Worm (Caenorhabditis elegans): ENCODE results near the gene F32G8.3.

Gene F32G8.3

ce11 chrV:10555239-10555638 lies at the start of gene F32G8.3:
TSS of gene F32G8.3 (minus strand) at chrV:10555339.
- TF ChIP-seq F13C5.2 (tag; optimal IDR thresholded peaks at IDR 0.05) (no peak), tbx-11 (GFP tag; IDR thresholded peaks at IDR 0.05) (no peak), flt-1 (GFP tag; IDR thresholded peaks at IDR 0.05) (no peak), hmbx-1 (tag; optimal IDR thresholded peaks at IDR 0.05) (no peak), pes-1 (GFP tag; IDR thresholded peaks at IDR 0.05) (no peak), scrt-1 (GFP tag; IDR thresholded peaks at IDR 0.05) (no peak), ceh-13 (GFP tag; optimal IDR thresholded peaks at IDR 0.05) (no peak)

- TF ChIP-seq pes-1 (GFP tag; IDR thresholded peaks at IDR 0.05) (no peak), ama-1 (optimal IDR thresholded peaks at IDR 0.05) (no peak), F13C5.2 (tag; optimal IDR thresholded peaks at IDR 0.05) (no peak), tbx-37 (GFP tag; conservative IDR thresholded peaks at IDR 0.05) (no peak), hmbx-1 (tag; optimal IDR thresholded peaks at IDR 0.05) (no peak), tra-4 (tag; optimal IDR thresholded peaks at IDR 0.05) (no peak), ceh-36 (tag; optimal IDR thresholded peaks at IDR 0.05) (no peak), sea-1 (GFP tag; conservative IDR thresholded peaks at IDR 0.05) (no peak), tbx-11 (GFP tag; IDR thresholded peaks at IDR 0.05) (no peak), ceh-13 (GFP tag; optimal IDR thresholded peaks at IDR 0.05) (no peak), ets-7 (tag; optimal IDR thresholded peaks at IDR 0.05) (no peak), aly-1 (tag; optimal IDR thresholded peaks at IDR 0.05) (no peak), hnd-1 (tag; optimal IDR thresholded peaks at IDR 0.05) (no peak), scrt-1 (GFP tag; IDR thresholded peaks at IDR 0.05) (no peak), B0310.2 (tag; optimal IDR thresholded peaks at IDR 0.05) (no peak)
These were observed 47.2 kb upstream of the F32G8.3 start, which contains the start of gene H27A22.1 for ce11 chrV:10602051-10602937. TSS of gene H27A22.1 (plus strand) at chrV:10602555.

ce11 chrV:10598670-10599154 lies 43.6 kb upstream of the F32G8.3 start, which contains the start of gene scpl-4:
TSS of gene scpl-4 (plus strand) at chrV:10599104.
- no peak for TF ChIP-seq hmg-4 (GFP tag; optimal IDR thresholded peaks at IDR 0.05)
- TF ChIP-seq flt-1 (GFP tag; IDR thresholded peaks at IDR 0.05), result no peak
- TF ChIP-seq ama-1 (optimal IDR thresholded peaks at IDR 0.05), result no peak

- TF ChIP-seq aly-1 (tag; optimal IDR thresholded peaks at IDR 0.05), result no peak
- no peak for TF ChIP-seq hmg-4 (GFP tag; optimal IDR thresholded peaks at IDR 0.05)
- no peak for TF ChIP-seq tbx-11 (GFP tag; IDR thresholded peaks at IDR 0.05)
These were observed 42.1 kb upstream of the F32G8.3 start, which contains the start of gene T21C9.13 for ce11 chrV:10597234-10597633. TSS of gene T21C9.13 (plus strand) at chrV:10597266.

ce11 chrV:10594810-10595209 lies 39.7 kb upstream of the F32G8.3 start, which contains the start of gene T21C9.11:
TSS of gene T21C9.11 (minus strand) at chrV:10594910.
- TF ChIP-seq hmbx-1 (tag; optimal IDR thresholded peaks at IDR 0.05) (no peak), tbx-37 (GFP tag; conservative IDR thresholded peaks at IDR 0.05) (no peak), hmg-4 (GFP tag; optimal IDR thresholded peaks at IDR 0.05) (no peak), ceh-13 (GFP tag; optimal IDR thresholded peaks at IDR 0.05) (no peak), tra-4 (tag; optimal IDR thresholded peaks at IDR 0.05) (no peak), B0310.2 (tag; optimal IDR thresholded peaks at IDR 0.05) (no peak), ets-7 (tag; optimal IDR thresholded peaks at IDR 0.05) (no peak), sea-1 (GFP tag; conservative IDR thresholded peaks at IDR 0.05) (no peak), flt-1 (GFP tag; IDR thresholded peaks at IDR 0.05) (no peak), ama-1 (optimal IDR thresholded peaks at IDR 0.05) (no peak), F13C5.2 (tag; optimal IDR thresholded peaks at IDR 0.05) (no peak), tbx-11 (GFP tag; IDR thresholded peaks at IDR 0.05) (no peak), ceh-36 (tag; optimal IDR thresholded peaks at IDR 0.05) (no peak), aly-1 (tag; optimal IDR thresholded peaks at IDR 0.05) (no peak), pes-1 (GFP tag; IDR thresholded peaks at IDR 0.05) (no peak), scrt-1 (GFP tag; IDR thresholded peaks at IDR 0.05) (no peak), hnd-1 (tag; optimal IDR thresholded peaks at IDR 0.05) (no peak)

- TF ChIP-seq flt-1 (GFP tag; IDR thresholded peaks at IDR 0.05) (no peak), hnd-1 (tag; optimal IDR thresholded peaks at IDR 0.05) (no peak), F13C5.2 (tag; optimal IDR thresholded peaks at IDR 0.05) (no peak), ama-1 (optimal IDR thresholded peaks at IDR 0.05) (no peak), ceh-36 (tag; optimal IDR thresholded peaks at IDR 0.05) (no peak), tbx-37 (GFP tag; conservative IDR thresholded peaks at IDR 0.05) (no peak)
These were observed 37.3 kb upstream of the F32G8.3 start, which contains the start of gene T21C9.9 for ce11 chrV:10592479-10592878. TSS of gene T21C9.9 (minus strand) at chrV:10592579.

ce11 chrV:10589774-10590528 lies 34.8 kb upstream of the F32G8.3 start, which contains the start of gene ttr-23:
TSS of gene ttr-23 (minus strand) at chrV:10589860.
- TF ChIP-seq scrt-1 (GFP tag; IDR thresholded peaks at IDR 0.05), result no peak
- TF ChIP-seq ceh-13 (GFP tag; optimal IDR thresholded peaks at IDR 0.05), result no peak

ce11 chrV:10588694-10589093 lies 33.6 kb upstream of the F32G8.3 start, which contains the start of gene srg-32:
TSS of gene srg-32 (minus strand) at chrV:10588794.
- TF ChIP-seq tbx-37 (GFP tag; conservative IDR thresholded peaks at IDR 0.05) (no peak), ceh-36 (tag; optimal IDR thresholded peaks at IDR 0.05) (no peak), tra-4 (tag; optimal IDR thresholded peaks at IDR 0.05) (no peak), hmg-4 (GFP tag; optimal IDR thresholded peaks at IDR 0.05) (no peak), hmbx-1 (tag; optimal IDR thresholded peaks at IDR 0.05) (no peak)

Data from whole organism, early embryonic.